Fruit fly (Drosophila melanogaster) whole organism, embryonic: ENCODE measurements around the gene CG9919.

Experiments
- Atf3 ChIP-seq: fragments of 200-800 bp; sonication (Bioruptor generic); optimal IDR thresholded peaks from 3 replicates; lab custom pipeline; 2016; ENCODE audit warnings: missing biosample characterization, missing genetic modification characterization
- C15 ChIP-seq: fragments of 200-800 bp; sonication (Bioruptor generic); IDR thresholded peaks from 3 replicates; pipeline ENCODE4 v1.3.6; 2022; ENCODE audit warnings: missing biosample characterization, missing genetic modification characterization
- CG1024 ChIP-seq: fragments of 200-800 bp; sonication (Bioruptor generic); IDR thresholded peaks from 2 replicates; pipeline ENCODE4 v1.3.6; 2022; ENCODE audit warnings: missing biosample characterization, missing genetic modification characterization
- CG10462 ChIP-seq: fragments of 200-800 bp; sonication (Bioruptor generic); optimal IDR thresholded peaks from 2 replicates; lab custom pipeline; 2016; ENCODE audit warnings: missing biosample characterization, missing genetic modification characterization
- CG11696 ChIP-seq: fragments of 200-800 bp; sonication (Bioruptor generic); IDR thresholded peaks from 2 replicates; pipeline ENCODE4 v1.3.6; 2022; ENCODE audit warnings: missing biosample characterization, missing genetic modification characterization
- CG12104 ChIP-seq: fragments of 200-800 bp; sonication (Bioruptor generic); optimal IDR thresholded peaks from 3 replicates; lab custom pipeline; 2016; ENCODE audit warnings: missing biosample characterization, missing genetic modification characterization
- CG12219 ChIP-seq: fragments of 200-800 bp; sonication (Bioruptor generic); optimal IDR thresholded peaks from 3 replicates; lab custom pipeline; 2018; ENCODE audit warnings: missing biosample characterization, mild to moderate bottlenecking, missing genetic modification characterization
- CG12299 ChIP-seq: fragments of 200-800 bp; sonication (Bioruptor generic); optimal IDR thresholded peaks from 2 replicates; lab custom pipeline; 2018; ENCODE audit warnings: missing biosample characterization, mild to moderate bottlenecking, missing genetic modification characterization
- CG13424 ChIP-seq: fragments of 200-800 bp; sonication (Bioruptor generic); optimal IDR thresholded peaks from 2 replicates; lab custom pipeline; 2019; ENCODE audit warnings: missing biosample characterization, mild to moderate bottlenecking, missing genetic modification characterization, moderate library complexity
- CG16815 ChIP-seq: fragments of 200-800 bp; sonication (Bioruptor generic); optimal IDR thresholded peaks from 3 replicates; lab custom pipeline; 2017; ENCODE audit warnings: missing biosample characterization, mild to moderate bottlenecking, missing genetic modification characterization
- CG1792 ChIP-seq: fragments of 200-800 bp; sonication (Bioruptor generic); optimal IDR thresholded peaks from 2 replicates; lab custom pipeline; 2016; ENCODE audit warnings: missing biosample characterization, missing genetic modification characterization
- CG2202 ChIP-seq: fragments of 200-800 bp; sonication (Bioruptor generic); optimal IDR thresholded peaks from 2 replicates; lab custom pipeline; 2018; ENCODE audit warnings: missing biosample characterization, mild to moderate bottlenecking, missing genetic modification characterization
- CG2889 ChIP-seq: fragments of 200-800 bp; sonication (Bioruptor generic); IDR thresholded peaks from 3 replicates; pipeline ENCODE4 v1.3.6; 2022; ENCODE audit warnings: missing biosample characterization, missing genetic modification characterization
- CG3995 ChIP-seq: fragments of 200-800 bp; sonication (Bioruptor generic); optimal IDR thresholded peaks from 3 replicates; lab custom pipeline; 2016; ENCODE audit warnings: missing biosample characterization, missing genetic modification characterization
- CG4404 ChIP-seq: fragments of 200-800 bp; sonication (Bioruptor generic); IDR thresholded peaks from 2 replicates; pipeline ENCODE4 v1.3.6; 2022; ENCODE audit warnings: missing biosample characterization, missing genetic modification characterization
- CG5245 ChIP-seq: fragments of 200-800 bp; sonication (Bioruptor generic); optimal IDR thresholded peaks from 3 replicates; lab custom pipeline; 2016; ENCODE audit warnings: missing biosample characterization, missing genetic modification characterization
- CG6175 ChIP-seq: fragments of 200-800 bp; sonication (Bioruptor generic); IDR thresholded peaks from 3 replicates; pipeline ENCODE4 v1.3.6; 2022; ENCODE audit warnings: missing biosample characterization, missing genetic modification characterization
- CG6254 ChIP-seq: fragments of 200-800 bp; sonication (Bioruptor generic); optimal IDR thresholded peaks from 3 replicates; lab custom pipeline; 2017; ENCODE audit warnings: mild to moderate bottlenecking, missing biosample characterization, missing genetic modification reagents, missing genetic modification characterization
- CG6765 ChIP-seq: fragments of 200-800 bp; sonication (Bioruptor generic); optimal IDR thresholded peaks from 3 replicates; lab custom pipeline; 2017; ENCODE audit warnings: missing biosample characterization, mild to moderate bottlenecking, missing genetic modification characterization
- CG8924 ChIP-seq: fragments of 200-800 bp; optimal IDR thresholded peaks from 3 replicates; lab custom pipeline; 2019; ENCODE audit warnings: missing biosample characterization, mild to moderate bottlenecking, missing genetic modification characterization, moderate library complexity
- Dref ChIP-seq: fragments of 200-800 bp; sonication (Bioruptor generic); IDR thresholded peaks from 2 replicates; pipeline ENCODE4 v1.3.6; 2022; ENCODE audit warnings: missing biosample characterization, missing genetic modification characterization
- HLHmδ ChIP-seq: fragments of 200-800 bp; sonication (Bioruptor generic); optimal IDR thresholded peaks from 2 replicates; lab custom pipeline; 2018; ENCODE audit warnings: missing biosample characterization, mild to moderate bottlenecking, missing genetic modification characterization, moderate library complexity
- Hr3 ChIP-seq: fragments of 200-800 bp; sonication (Bioruptor generic); optimal IDR thresholded peaks from 3 replicates; lab custom pipeline; 2016; ENCODE audit warnings: missing biosample characterization, missing genetic modification characterization
- Kr ChIP-seq: fragments of 200-800 bp; sonication (Bioruptor generic); optimal IDR thresholded peaks from 2 replicates; lab custom pipeline; 2017; ENCODE audit warnings: missing biosample characterization, mild to moderate bottlenecking, missing genetic modification characterization
- MBD-R2 ChIP-seq: fragments of 200-800 bp; sonication (Bioruptor generic); IDR thresholded peaks from 2 replicates; pipeline ENCODE4 v1.3.6; 2022; ENCODE audit warnings: missing biosample characterization, missing genetic modification characterization
- Poxn ChIP-seq: fragments of 200-800 bp; sonication (Bioruptor generic); IDR thresholded peaks from 2 replicates; pipeline ENCODE4 v1.3.6; 2022; ENCODE audit warnings: missing biosample characterization, missing genetic modification characterization
- Trl ChIP-seq, 3 experiments: fragments of >200 bp in 2 of 3; fragments of 200-800 bp in 1 of 3; sonication (Bioruptor generic) in 1 of 3; optimal IDR thresholded peaks; 2 replicates in 1 of 3; 3 replicates in 2 of 3; lab custom pipeline; 2016 to 2017; ENCODE audit warnings: missing biosample characterization in 1 of 3, missing genetic modification characterization in 1 of 3
- Usf ChIP-seq: fragments of 200-800 bp; sonication (Bioruptor generic); optimal IDR thresholded peaks from 2 replicates; lab custom pipeline; 2017; ENCODE audit warnings: missing genotype, missing biosample characterization, missing genetic modification characterization
- Xbp1 ChIP-seq: fragments of 200-800 bp; sonication (Bioruptor generic); optimal IDR thresholded peaks from 3 replicates; lab custom pipeline; 2016; ENCODE audit warnings: missing biosample characterization, mild to moderate bottlenecking, missing genetic modification characterization
- ato ChIP-seq: fragments of 200-800 bp; sonication (Bioruptor generic); IDR thresholded peaks from 2 replicates; pipeline ENCODE4 v1.3.6; 2022; ENCODE audit warnings: missing biosample characterization, missing genetic modification characterization; ENCODE audit not compliant: partially characterized antibody
- dati ChIP-seq: fragments of 200-800 bp; sonication (Bioruptor generic); IDR thresholded peaks from 2 replicates; pipeline ENCODE4 v1.3.6; 2022; ENCODE audit warnings: missing biosample characterization, missing genetic modification characterization
- dpn ChIP-seq, 2 experiments: fragments of 200-800 bp; sonication (Bioruptor generic); optimal IDR thresholded peaks; 3 replicates each; lab custom pipeline; 2016; ENCODE audit warnings: missing biosample characterization in 2 of 2, missing genetic modification characterization in 2 of 2
- grau ChIP-seq: fragments of 200-800 bp; optimal IDR thresholded peaks from 3 replicates; lab custom pipeline; 2019; ENCODE audit warnings: missing biosample characterization, mild to moderate bottlenecking, missing genetic modification characterization, moderate library complexity
- grn ChIP-seq: fragments of 200-800 bp; sonication (Bioruptor generic); optimal IDR thresholded peaks from 3 replicates; lab custom pipeline; 2017; ENCODE audit warnings: missing biosample characterization, missing genetic modification characterization
- gsb ChIP-seq: fragments of 200-800 bp; sonication (Bioruptor generic); IDR thresholded peaks from 2 replicates; pipeline ENCODE4 v1.3.6; 2022; ENCODE audit warnings: missing biosample characterization, missing genetic modification characterization
- insv ChIP-seq, 2 experiments: fragments of 200-800 bp; sonication (Bioruptor generic); optimal IDR thresholded peaks; 3 replicates each; lab custom pipeline; 2016 to 2018; ENCODE audit warnings: missing biosample characterization in 2 of 2, missing genetic modification characterization in 2 of 2
- inv ChIP-seq: fragments of 200-800 bp; sonication (Bioruptor generic); IDR thresholded peaks from 2 replicates; pipeline ENCODE4 v1.3.6; 2022; ENCODE audit warnings: missing biosample characterization, missing genetic modification characterization; ENCODE audit not compliant: partially characterized antibody
- lbe ChIP-seq: fragments of 200-800 bp; sonication (Bioruptor generic); optimal IDR thresholded peaks from 2 replicates; lab custom pipeline; 2016; ENCODE audit warnings: missing biosample characterization, mild to moderate bottlenecking, missing genetic modification characterization
- lilli ChIP-seq: fragments of 200-800 bp; sonication (Bioruptor generic); optimal IDR thresholded peaks from 3 replicates; lab custom pipeline; 2016; ENCODE audit warnings: missing biosample characterization, missing genetic modification characterization
- lola ChIP-seq, 3 experiments: fragments of >200 bp in 2 of 3; fragments of 200-800 bp in 1 of 3; sonication (Bioruptor generic) in 1 of 3; optimal IDR thresholded peaks; 2 replicates each; lab custom pipeline; 2017 to 2019; ENCODE audit warnings: missing biosample characterization in 3 of 3, missing genetic modification characterization in 3 of 3, mild to moderate bottlenecking in 1 of 3, moderate library complexity in 1 of 3
- luna ChIP-seq: fragments of 200-800 bp; sonication (Bioruptor generic); optimal IDR thresholded peaks from 2 replicates; lab custom pipeline; 2016; ENCODE audit warnings: missing biosample characterization, missing genetic modification characterization
- maf-S ChIP-seq: fragments of 200-800 bp; sonication (Bioruptor generic); optimal IDR thresholded peaks from 2 replicates; lab custom pipeline; 2016; ENCODE audit warnings: missing biosample characterization, missing genetic modification characterization
- mam ChIP-seq: fragments of 200-800 bp; sonication (Bioruptor generic); optimal IDR thresholded peaks from 3 replicates; lab custom pipeline; 2016; ENCODE audit warnings: missing biosample characterization, missing genetic modification characterization
- org-1 ChIP-seq: fragments of 200-800 bp; sonication (Bioruptor generic); optimal IDR thresholded peaks from 2 replicates; lab custom pipeline; 2017; ENCODE audit warnings: missing biosample characterization, missing genetic modification characterization
- peb ChIP-seq: fragments of 200-800 bp; sonication (Bioruptor generic); IDR thresholded peaks from 2 replicates; pipeline ENCODE4 v1.3.6; 2022; ENCODE audit warnings: missing biosample characterization, missing genetic modification characterization
- repo ChIP-seq: fragments of 200-800 bp; sonication (Bioruptor generic); optimal IDR thresholded peaks from 2 replicates; lab custom pipeline; 2016; ENCODE audit warnings: missing biosample characterization, missing genetic modification characterization
- sens ChIP-seq: fragments of 200-800 bp; sonication (Bioruptor generic); peaks from one replicate; lab custom pipeline; 2016; ENCODE audit warnings: missing biosample characterization, missing genetic modification characterization
- sens-2 ChIP-seq: fragments of 200-800 bp; sonication (Bioruptor generic); IDR thresholded peaks from 2 replicates; pipeline ENCODE4 v1.3.6; 2022; ENCODE audit warnings: missing biosample characterization, missing genetic modification characterization
- slou ChIP-seq: fragments of 200-800 bp; sonication (Bioruptor generic); optimal IDR thresholded peaks from 3 replicates; lab custom pipeline; 2016; ENCODE audit warnings: missing biosample characterization, missing genetic modification characterization
- tio ChIP-seq: fragments of 200-800 bp; sonication (Bioruptor generic); optimal IDR thresholded peaks from 2 replicates; lab custom pipeline; 2017; ENCODE audit warnings: missing biosample characterization, missing genetic modification characterization, inconsistent platforms
- twi ChIP-seq: fragments of 200-800 bp; optimal IDR thresholded peaks from 2 replicates; lab custom pipeline; 2019; ENCODE audit warnings: missing biosample characterization, mild to moderate bottlenecking, missing genetic modification characterization, moderate library complexity
- wor ChIP-seq: fragments of 200-800 bp; sonication (Bioruptor generic); IDR thresholded peaks from 2 replicates; pipeline ENCODE4 v1.3.6; 2022; ENCODE audit warnings: missing biosample characterization, missing genetic modification characterization

CG9919 gene

dm6 chrX:16278783-16279182 is 51.8 kb downstream of the CG9919 start (continued):
- TF ChIP-seq CG1024 (GFP tag; lab: Robert Waterston, UW) (peak; percentile 53), Atf3 (peak; percentile 3), sens-2 (peak; percentile 85), dati (GFP tag; lab: Robert Waterston, UW) (peak; percentile 67), tio (GFP tag; lab: Kevin White, UChicago) (no peak), Xbp1 (GFP tag; lab: Kevin White, UChicago) (peak; percentile 76), twi (peak; percentile 74), peb (GFP tag; lab: Robert Waterston, UW) (peak; percentile 69), insv (GFP tag; optimal IDR thresholded peaks at IDR 0.05; lab: Kevin White, UChicago) (no peak), grn (GFP tag; lab: Kevin White, UChicago) (no peak), repo (GFP tag; lab: Kevin White, UChicago) (peak; percentile 60), CG16815 (peak; percentile 70), lilli (GFP tag; lab: Kevin White, UChicago) (peak; percentile 20), MBD-R2 (GFP tag; lab: Robert Waterston, UW) (peak; percentile 40; the same call in 1 of the 2 replicates), lbe (peak; percentile 53), gsb (peak; percentile 70), Dref (GFP tag; lab: Robert Waterston, UW) (no peak), grau (peak; percentile 84), ato (GFP tag; lab: Robert Waterston, UW) (no peak), C15 (peak; percentile 56; the same call in 1 of the 3 replicates), org-1 (peak; percentile 78), CG5245 (peak; percentile 70), CG6175 (GFP tag; lab: Robert Waterston, UW) (no peak), CG1792 (GFP tag; lab: Kevin White, UChicago) (no peak), Poxn (no peak), maf-S (GFP tag; lab: Kevin White, UChicago) (no peak), inv (no peak), CG2889 (GFP tag; lab: Robert Waterston, UW) (peak; percentile 72; the same call in 2 of the 3 replicates), Kr (GFP tag; lab: Kevin White, UChicago) (peak; percentile 38), sens (GFP tag; lab: Kevin White, UChicago) (peak; percentile 87), CG12104 (peak; percentile 72), CG3995 (GFP tag; lab: Kevin White, UChicago) (no peak), slou (no peak), luna (GFP tag; lab: Kevin White, UChicago) (no peak), CG10462 (GFP tag; lab: Kevin White, UChicago) (peak; percentile 39), Usf (peak; percentile 71), CG8924 (tag; lab: Kevin White, UChicago) (peak; percentile 87), CG13424 (tag; lab: Kevin White, UChicago) (peak; percentile 91), CG12299 (tag; lab: Kevin White, UChicago) (peak; percentile 87), mam (GFP tag; lab: Kevin White, UChicago) (no peak), CG4404 (peak; percentile 70), lola (GFP tag; optimal IDR thresholded peaks at IDR 0.05; lab: Kevin White, UChicago) (peak in 1 of 3 experiments; percentile 86), Trl (optimal IDR thresholded peaks at IDR 0.05; lab: Kevin White, UChicago) (no peak), Trl (GFP tag; optimal IDR thresholded peaks at IDR 0.05; lab: Kevin White, UChicago) (peak; percentile 47), CG2202 (tag; lab: Kevin White, UChicago) (peak; percentile 77), wor (peak; percentile 67), CG6254 (GFP tag; lab: Kevin White, UChicago) (peak; percentile 93), CG6765 (GFP tag; lab: Kevin White, UChicago) (peak; percentile 71), CG12219 (peak; percentile 87), HLHmδ (GFP tag; lab: Kevin White, UChicago) (no peak), CG11696 (GFP tag; lab: Robert Waterston, UW) (peak; percentile 62), Hr3 (GFP tag; lab: Kevin White, UChicago) (peak; percentile 5), dpn (GFP tag; optimal IDR thresholded peaks at IDR 0.05; lab: Kevin White, UChicago) (peak; percentile 13 to 66)
